Worm (Caenorhabditis elegans): ENCODE results near the gene idpb-2.
A peak's percentile ranks its signal among the peaks of the same experiment; 100 is the strongest.

The idpb-2 gene

ce11 chrII:5061794-5062368 is 7.5 kb downstream of the idpb-2 start, which contains the start of gene smc-5 (continued):
- TF ChIP-seq tlf-1 (GFP tag; optimal IDR thresholded peaks at IDR 0.05) (peak; percentile 0), lin-26 (GFP tag; IDR thresholded peaks at IDR 0.05) (0 out of 2 replicates have a peak, but pooled peaks have one; percentile 20), nhr-90 (tag; optimal IDR thresholded peaks at IDR 0.05) (no peak), dpl-1 (GFP tag; optimal IDR thresholded peaks at IDR 0.05) (peak; percentile 84), attf-6 (GFP tag; IDR thresholded peaks at IDR 0.05) (no peak), snpc-1.1 (tag; optimal IDR thresholded peaks at IDR 0.05; ENCODE audit: insufficient read depth) (peak; percentile 24), hrde-1 (tag; optimal IDR thresholded peaks at IDR 0.05; ENCODE audit: borderline replicate concordance) (no peak), Y79H2A.3 (GFP tag; conservative IDR thresholded peaks at IDR 0.05) (no peak), lsl-1 (GFP tag; optimal IDR thresholded peaks at IDR 0.05) (peak; percentile 70), egl-18 (GFP tag; IDR thresholded peaks at IDR 0.05) (no peak), ets-4 (GFP tag; optimal IDR thresholded peaks at IDR 0.05) (no peak), ceh-27 (GFP tag; optimal IDR thresholded peaks at IDR 0.05) (peak; percentile 54), madf-6 (GFP tag; IDR thresholded peaks at IDR 0.05) (peak; percentile 89), lin-40 (tag; optimal IDR thresholded peaks at IDR 0.05) (no peak), rcor-1 (GFP tag; IDR thresholded peaks at IDR 0.05) (peak; percentile 36; the same call in 1 of the 2 replicates), sea-2 (GFP tag; IDR thresholded peaks at IDR 0.05) (no peak), F33H1.4 (GFP tag; IDR thresholded peaks at IDR 0.05) (peak; percentile 68), xnd-1 (tag; optimal IDR thresholded peaks at IDR 0.05) (peak; percentile 32), F55B11.4 (tag; optimal IDR thresholded peaks at IDR 0.05; ENCODE audit: borderline replicate concordance, insufficient read depth) (no peak), efl-1 (GFP tag; optimal IDR thresholded peaks at IDR 0.05) (peak; percentile 94), bed-1 (GFP tag; IDR thresholded peaks at IDR 0.05) (no peak), mxl-1 (tag; optimal IDR thresholded peaks at IDR 0.05) (no peak), akir-1 (GFP tag; optimal IDR thresholded peaks at IDR 0.05) (no peak)

ce11 chrII:5060719-5061118 is 8.7 kb downstream of the idpb-2 start, which contains the start of gene pho-12:
Gene pho-12, minus strand, starts transcription at chrII:5060819.
- TF ChIP-seq snpc-1.1 (tag; optimal IDR thresholded peaks at IDR 0.05; ENCODE audit: insufficient read depth) = no peak

- TF ChIP-seq mcd-1 (GFP tag; IDR thresholded peaks at IDR 0.05) = no peak
- TF ChIP-seq madf-8 (GFP tag; conservative IDR thresholded peaks at IDR 0.05) = no peak
- TF ChIP-seq akir-1 (GFP tag; optimal IDR thresholded peaks at IDR 0.05) = no peak
- no peak for TF ChIP-seq F49E8.2 (tag; optimal IDR thresholded peaks at IDR 0.05; ENCODE audit: insufficient read depth)
- TF ChIP-seq K12H6.12 (tag; optimal IDR thresholded peaks at IDR 0.05) = no peak
- TF ChIP-seq ceh-100 (GFP tag; IDR thresholded peaks at IDR 0.05) = no peak
- no peak for TF ChIP-seq cebp-1 (GFP tag; IDR thresholded peaks at IDR 0.05)
- TF ChIP-seq cebp-1 (tag; optimal IDR thresholded peaks at IDR 0.05) = no peak
- no peak for TF ChIP-seq D2030.7 (GFP tag; IDR thresholded peaks at IDR 0.05)
- no peak for TF ChIP-seq hmg-1.2 (GFP tag; IDR thresholded peaks at IDR 0.05)
- no peak for TF ChIP-seq F52B5.7 (tag; optimal IDR thresholded peaks at IDR 0.05)
- no peak for TF ChIP-seq lin-40 (tag; optimal IDR thresholded peaks at IDR 0.05)
- no peak for TF ChIP-seq ccch-3 (GFP tag; optimal IDR thresholded peaks at IDR 0.05)
Observed at ce11 chrII:5058036-5058435, 11.4 kb downstream of the idpb-2 start, which contains the start of gene C27A2.12. Gene C27A2.12, minus strand, starts transcription at chrII:5058136.

ce11 chrII:5057315-5057714 is 12.1 kb downstream of the idpb-2 start:
- TF ChIP-seq fkh-3 (tag; optimal IDR thresholded peaks at IDR 0.05) = no peak
- TF ChIP-seq lir-1 (GFP tag; conservative IDR thresholded peaks at IDR 0.05) = no peak
- TF ChIP-seq nhr-90 (tag; optimal IDR thresholded peaks at IDR 0.05) = peak; percentile 4
- no peak for TF ChIP-seq Y95B8A.8 (GFP tag; IDR thresholded peaks at IDR 0.05)
- TF ChIP-seq athp-1 (tag; optimal IDR thresholded peaks at IDR 0.05) = no peak
- no peak for TF ChIP-seq dpff-1 (tag; optimal IDR thresholded peaks at IDR 0.05)
- no peak for TF ChIP-seq ztf-6 (GFP tag; IDR thresholded peaks at IDR 0.05)
- peak; percentile 63 for TF ChIP-seq ztf-26 (tag; optimal IDR thresholded peaks at IDR 0.05)
- peak; percentile 17 for TF ChIP-seq T07F8.4 (tag; optimal IDR thresholded peaks at IDR 0.05)
- TF ChIP-seq atf-7 (tag; optimal IDR thresholded peaks at IDR 0.05) = peak; percentile 8
- peak; percentile 67 for TF ChIP-seq B0336.3 (GFP tag; IDR thresholded peaks at IDR 0.05)
- no peak for TF ChIP-seq ets-4 (GFP tag; optimal IDR thresholded peaks at IDR 0.05)
- TF ChIP-seq lsy-27 (tag; optimal IDR thresholded peaks at IDR 0.05; ENCODE audit: borderline replicate concordance, insufficient read depth) = no peak

Measured in whole organism, young adult.